Fruit fly (Drosophila melanogaster) whole organism, embryonic: ENCODE results near the gene TTLL4A.

Experiments used
- CG11398 ChIP-seq: fragments of 200-800 bp; sonication (Bioruptor generic); optimal IDR thresholded peaks from 2 replicates; lab custom pipeline; 2016; ENCODE audit warnings: missing biosample characterization, missing genetic modification characterization
- CG2116 ChIP-seq: fragments of 200-800 bp; sonication (Bioruptor generic); optimal IDR thresholded peaks from 3 replicates; lab custom pipeline; 2018; ENCODE audit warnings: missing biosample characterization, mild to moderate bottlenecking, missing genetic modification characterization
- dysf ChIP-seq: fragments of 200-800 bp; sonication (Bioruptor generic); IDR thresholded peaks from 3 replicates; pipeline ENCODE4 v1.3.6; 2022; ENCODE audit warnings: missing biosample characterization, missing genetic modification characterization

- TF ChIP-seq CG11398 (GFP tag; lab: Kevin White, UChicago) (no peak), dysf (GFP tag; lab: Robert Waterston, UW) (no peak), CG2116 (GFP tag; lab: Kevin White, UChicago) (no peak)
Measured at dm6 chr2L:11015320-11015719, 26.1 kb downstream of the TTLL4A start, which contains the start of gene Acp32CD.
